Worm (Caenorhabditis elegans): ENCODE results near the gene Y48E1C.2.

Y48E1C.2 gene

DNA sequence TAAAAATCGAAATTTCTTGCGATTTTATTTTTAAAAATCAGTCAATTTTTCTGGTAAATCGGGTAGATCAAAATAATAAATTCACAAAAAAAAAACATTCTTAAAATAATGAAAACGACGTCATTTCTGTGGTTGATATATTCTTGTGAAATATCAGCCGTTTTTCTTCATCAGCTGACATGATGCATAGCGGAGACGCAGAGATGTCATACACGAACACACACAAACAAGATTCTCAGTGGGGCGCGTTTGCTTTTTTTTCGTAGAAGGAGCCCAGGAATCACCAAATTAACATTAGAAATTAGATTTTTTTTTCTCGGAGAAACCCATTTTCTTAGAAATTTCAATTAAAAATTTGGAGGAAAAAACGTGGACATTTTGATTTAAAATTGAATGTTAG is 23.3 kb downstream of the Y48E1C.2 start (continued):
- TF ChIP-seq ceh-28 (tag; optimal IDR thresholded peaks at IDR 0.05) (no peak), aly-2 (tag; optimal IDR thresholded peaks at IDR 0.05) (no peak), dve-1 (tag; optimal IDR thresholded peaks at IDR 0.05; ENCODE audit: insufficient read depth) (peak; percentile 89), fos-1 (tag; optimal IDR thresholded peaks at IDR 0.05) (no peak), Y75B8A.6 (GFP tag; IDR thresholded peaks at IDR 0.05) (no peak), zag-1 (tag; optimal IDR thresholded peaks at IDR 0.05) (no peak), lin-13 (GFP tag; optimal IDR thresholded peaks at IDR 0.05) (peak; percentile 79), saeg-2 (GFP tag; IDR thresholded peaks at IDR 0.05) (no peak), mdt-29 (GFP tag; IDR thresholded peaks at IDR 0.05) (no peak), zip-11 (GFP tag; IDR thresholded peaks at IDR 0.05) (no peak), arid-1 (GFP tag; conservative IDR thresholded peaks at IDR 0.05) (no peak), egl-43 (GFP tag; IDR thresholded peaks at IDR 0.05) (no peak), lin-39 (tag; optimal IDR thresholded peaks at IDR 0.05) (no peak), tag-97 (GFP tag; IDR thresholded peaks at IDR 0.05) (no peak), ZK337.2 (GFP tag; IDR thresholded peaks at IDR 0.05) (no peak), jun-1 (tag; optimal IDR thresholded peaks at IDR 0.05) (no peak), daf-12 (tag; optimal IDR thresholded peaks at IDR 0.05) (no peak), ces-1 (GFP tag; optimal IDR thresholded peaks at IDR 0.05) (no peak), dmd-6 (GFP tag; IDR thresholded peaks at IDR 0.05) (peak; percentile 78), ztf-11 (tag; optimal IDR thresholded peaks at IDR 0.05) (no peak), Y105C5A.15 (GFP tag; IDR thresholded peaks at IDR 0.05) (no peak), madf-9 (GFP tag; conservative IDR thresholded peaks at IDR 0.05) (no peak), Y48G9A.11 (GFP tag; IDR thresholded peaks at IDR 0.05) (no peak), ceh-20 (GFP tag; IDR thresholded peaks at IDR 0.05) (peak; percentile 62), hlh-11 (tag; optimal IDR thresholded peaks at IDR 0.05) (peak; percentile 99), zip-2 (tag; optimal IDR thresholded peaks at IDR 0.05) (no peak), nhr-42 (GFP tag; IDR thresholded peaks at IDR 0.05) (no peak), Y5F2A.4 (GFP tag; optimal IDR thresholded peaks at IDR 0.05) (no peak), duxl-1 (tag; optimal IDR thresholded peaks at IDR 0.05; ENCODE audit: poor library complexity) (no peak), lin-38 (GFP tag; IDR thresholded peaks at IDR 0.05) (peak; percentile 94), snpc-1.2 (GFP tag; IDR thresholded peaks at IDR 0.05) (no peak), lin-29 (GFP tag; IDR thresholded peaks at IDR 0.05) (no peak), F26F4.8 (GFP tag; conservative IDR thresholded peaks at IDR 0.05) (no peak), mep-1 (tag; optimal IDR thresholded peaks at IDR 0.05) (peak; percentile 88), ZK546.5 (tag; optimal IDR thresholded peaks at IDR 0.05) (no peak), lin-1 (GFP tag; IDR thresholded peaks at IDR 0.05) (0 out of 2 replicates have a peak, but pooled peaks have one; percentile 45), spr-1 (tag; optimal IDR thresholded peaks at IDR 0.05) (no peak), nhr-41 (GFP tag; IDR thresholded peaks at IDR 0.05) (no peak), D1046.2 (GFP tag; IDR thresholded peaks at IDR 0.05) (no peak), hlh-30 (tag; optimal IDR thresholded peaks at IDR 0.05; ENCODE audit: insufficient read depth) (peak; percentile 99), snpc-4 (tag; optimal IDR thresholded peaks at IDR 0.05) (no peak), gei-8 (GFP tag; optimal IDR thresholded peaks at IDR 0.05) (no peak), daf-8 (GFP tag; IDR thresholded peaks at IDR 0.05) (no peak), pha-4 (GFP tag; IDR thresholded peaks at IDR 0.05) (peak; percentile 18; the same call in 1 of the 2 replicates), pha-4 (tag; optimal IDR thresholded peaks at IDR 0.05) (peak; percentile 89), ceh-62 (tag; optimal IDR thresholded peaks at IDR 0.05) (no peak), nhr-25 (tag; optimal IDR thresholded peaks at IDR 0.05; ENCODE audit: borderline replicate concordance, insufficient read depth) (peak; percentile 42), aha-1 (tag) (peak; percentile 98), F44E2.7 (GFP tag; IDR thresholded peaks at IDR 0.05) (no peak), F10B5.3 (tag; optimal IDR thresholded peaks at IDR 0.05) (no peak), lim-7 (GFP tag; IDR thresholded peaks at IDR 0.05) (no peak), nhr-111 (GFP tag; optimal IDR thresholded peaks at IDR 0.05) (no peak)
